Fruit fly (Drosophila melanogaster): ENCODE measurements around the gene CG14286.

DNA sequence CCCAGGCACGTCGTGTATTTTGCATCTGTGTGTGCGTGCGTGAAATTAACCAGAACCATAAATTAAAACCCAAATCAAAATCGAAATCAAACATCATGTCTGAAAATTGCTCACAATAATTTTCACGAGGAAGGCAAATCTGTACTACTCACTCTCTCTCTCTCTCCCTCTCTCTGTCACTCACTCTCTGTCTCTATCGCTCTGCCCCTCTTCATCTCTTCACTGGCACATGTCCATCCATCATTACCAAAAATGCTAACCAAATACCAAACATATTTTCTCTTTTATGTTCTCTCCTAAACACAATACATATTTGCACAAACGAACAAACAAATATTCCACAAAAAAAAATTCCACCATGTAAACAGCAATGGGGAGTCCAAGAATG, 8.5 kb upstream of the CG14286 start:
- no peak for TF ChIP-seq CG32264 (GFP tag; optimal IDR thresholded peaks at IDR 0.05)
- TF ChIP-seq rgr (GFP tag; optimal IDR thresholded peaks at IDR 0.05), result no peak
- TF ChIP-seq br (GFP tag; optimal IDR thresholded peaks at IDR 0.05), result no peak
- no peak for TF ChIP-seq psq (GFP tag; optimal IDR thresholded peaks at IDR 0.05)
- TF ChIP-seq Abd-B (GFP tag; optimal IDR thresholded peaks at IDR 0.05), result no peak
- TF ChIP-seq N (GFP tag; optimal IDR thresholded peaks at IDR 0.05), result no peak
- no peak for TF ChIP-seq CG9705 (GFP tag; optimal IDR thresholded peaks at IDR 0.05)
- TF ChIP-seq lola (GFP tag; optimal IDR thresholded peaks at IDR 0.05), result no peak
- no peak for TF ChIP-seq tai (GFP tag; optimal IDR thresholded peaks at IDR 0.05)
- TF ChIP-seq h (GFP tag; optimal IDR thresholded peaks at IDR 0.05), result no peak
- no peak for TF ChIP-seq Myc (optimal IDR thresholded peaks at IDR 0.05)
- TF ChIP-seq OdsH (GFP tag; optimal IDR thresholded peaks at IDR 0.05), result no peak
- TF ChIP-seq foxo (GFP tag; optimal IDR thresholded peaks at IDR 0.05), result no peak
- no peak for TF ChIP-seq Sp1 (GFP tag; optimal IDR thresholded peaks at IDR 0.05)

All from whole organism, wandering third instar larva.